Worm (Caenorhabditis elegans): Measurements from ENCODE around the gene C54E4.12.

DNA sequence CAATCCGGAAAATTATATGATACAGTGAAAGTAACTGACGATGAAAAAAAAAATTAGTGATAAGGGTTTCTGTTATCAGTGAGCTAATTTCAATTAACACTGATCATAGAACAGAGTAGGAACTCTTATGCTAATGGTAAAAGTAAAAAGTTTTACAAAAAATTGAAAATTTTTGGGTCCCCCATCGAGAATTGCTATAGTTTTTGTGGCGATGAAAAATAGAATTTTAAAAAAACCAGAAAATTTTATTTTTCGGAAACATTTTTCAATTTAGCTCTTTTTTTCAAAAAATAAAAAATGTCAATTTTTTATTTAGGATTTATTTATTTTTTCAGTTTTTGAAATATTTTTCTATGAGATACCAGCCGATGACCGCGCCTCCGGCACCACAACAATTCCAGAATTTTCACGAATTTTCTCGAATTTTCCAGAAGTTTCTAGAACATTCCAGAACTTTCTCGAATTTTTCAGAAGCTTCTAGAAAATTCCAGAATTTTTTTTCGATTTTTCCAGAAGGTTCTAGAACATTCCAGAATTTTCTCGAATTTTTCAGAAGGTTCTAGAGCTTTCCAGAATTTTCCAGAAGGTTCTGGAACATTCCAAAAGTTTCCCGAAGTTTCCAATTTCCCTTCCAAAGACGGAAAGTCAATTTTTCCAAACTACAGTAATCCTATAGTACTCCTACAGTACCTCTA, 26.9 kb downstream of the C54E4.12 start, which contains the start of gene C23H5.8:
- TF ChIP-seq flt-1 (GFP tag; IDR thresholded peaks at IDR 0.05): no peak
- no peak for TF ChIP-seq tab-1 (GFP tag; IDR thresholded peaks at IDR 0.05)
- TF ChIP-seq klf-2 (GFP tag; conservative IDR thresholded peaks at IDR 0.05): no peak
- no peak for TF ChIP-seq ztf-23 (GFP tag; IDR thresholded peaks at IDR 0.05)
